Fruit fly (Drosophila melanogaster): Measurements from ENCODE around the gene CG14443.

Gene CG14443

dm6 chrX:6590681-6591289, 43.0 kb upstream of the CG14443 start, which contains the start of gene Pat1 (continued):
- TF ChIP-seq nmo (GFP tag; optimal IDR thresholded peaks at IDR 0.05) (peak; percentile 38), CG9876 (GFP tag; optimal IDR thresholded peaks at IDR 0.05) (no peak), CG6175 (GFP tag; IDR thresholded peaks at IDR 0.05) (no peak), wdn (GFP tag; IDR thresholded peaks at IDR 0.05) (no peak), fd96Cb (tag; optimal IDR thresholded peaks at IDR 0.05) (no peak), ac (GFP tag; optimal IDR thresholded peaks at IDR 0.05) (no peak), CG2120 (GFP tag; optimal IDR thresholded peaks at IDR 0.05) (peak; percentile 35), lab (GFP tag; optimal IDR thresholded peaks at IDR 0.05) (peak; percentile 53), CG12236 (GFP tag; optimal IDR thresholded peaks at IDR 0.05) (no peak), lbe (GFP tag; optimal IDR thresholded peaks at IDR 0.05) (peak; percentile 8), CG17612 (GFP tag; IDR thresholded peaks at IDR 0.05) (no peak), CG7556 (GFP tag; optimal IDR thresholded peaks at IDR 0.05) (peak; percentile 5), Hmr (GFP tag; optimal IDR thresholded peaks at IDR 0.05) (peak; percentile 47), CG1024 (GFP tag; IDR thresholded peaks at IDR 0.05) (no peak), Neu2 (GFP tag; optimal IDR thresholded peaks at IDR 0.05; ENCODE audit: borderline replicate concordance) (no peak), CG10431 (GFP tag; optimal IDR thresholded peaks at IDR 0.05) (no peak), MTF-1 (GFP tag; optimal IDR thresholded peaks at IDR 0.05; ENCODE audit: borderline replicate concordance) (no peak), CG3065 (GFP tag; optimal IDR thresholded peaks at IDR 0.05) (no peak), CG6272 (GFP tag; IDR thresholded peaks at IDR 0.05) (no peak), CG13123 (GFP tag; optimal IDR thresholded peaks at IDR 0.05) (no peak), btn (GFP tag; optimal IDR thresholded peaks at IDR 0.05) (no peak), CG2678 (tag; optimal IDR thresholded peaks at IDR 0.05) (no peak), hb (GFP tag; IDR thresholded peaks at IDR 0.05; ENCODE audit: partially characterized antibody) (peak; percentile 91), Tbp (GFP tag; optimal IDR thresholded peaks at IDR 0.05) (no peak), CG42726 (GFP tag; IDR thresholded peaks at IDR 0.05; ENCODE audit: partially characterized antibody) (peak; percentile 90), org-1 (GFP tag; optimal IDR thresholded peaks at IDR 0.05) (no peak), dm (GFP tag; optimal IDR thresholded peaks at IDR 0.05) (no peak), CG10959 (GFP tag; IDR thresholded peaks at IDR 0.05) (no peak), Trl (optimal IDR thresholded peaks at IDR 0.05) (no peak), Trl (GFP tag; optimal IDR thresholded peaks at IDR 0.05) (no peak), trem (tag; optimal IDR thresholded peaks at IDR 0.05) (peak; percentile 59), chinmo (GFP tag; IDR thresholded peaks at IDR 0.05; ENCODE audit: partially characterized antibody) (peak; percentile 93), Jarid2 (GFP tag; optimal IDR thresholded peaks at IDR 0.05) (peak; percentile 49), CG8924 (tag; optimal IDR thresholded peaks at IDR 0.05) (peak; percentile 35), psq (GFP tag; optimal IDR thresholded peaks at IDR 0.05) (no peak), sima (GFP tag; optimal IDR thresholded peaks at IDR 0.05) (no peak), CG31388 (GFP tag; optimal IDR thresholded peaks at IDR 0.05) (no peak), HmgZ (tag; optimal IDR thresholded peaks at IDR 0.05) (peak; percentile 66), CG43689 (GFP tag; IDR thresholded peaks at IDR 0.05) (no peak), otp (GFP tag; IDR thresholded peaks at IDR 0.05) (no peak), usp (GFP tag; optimal IDR thresholded peaks at IDR 0.05) (no peak), B-H1 (GFP tag; IDR thresholded peaks at IDR 0.05) (no peak), shn (GFP tag; optimal IDR thresholded peaks at IDR 0.05) (no peak), CG5953 (GFP tag; IDR thresholded peaks at IDR 0.05) (no peak), en (GFP tag; optimal IDR thresholded peaks at IDR 0.05) (no peak), CG11398 (GFP tag; optimal IDR thresholded peaks at IDR 0.05) (no peak), CG34422 (GFP tag; IDR thresholded peaks at IDR 0.05) (peak; percentile 35; the same call in 1 of the 3 replicates), NfI (GFP tag; optimal IDR thresholded peaks at IDR 0.05) (peak; percentile 10), pho (GFP tag; optimal IDR thresholded peaks at IDR 0.05) (peak; percentile 49), twi (tag; optimal IDR thresholded peaks at IDR 0.05) (no peak), CG17359 (tag; optimal IDR thresholded peaks at IDR 0.05) (peak; percentile 38)

Data from whole organism, embryonic.